Fruit fly (Drosophila melanogaster) whole organism, embryonic: ENCODE results near the gene mRpL40.

Source experiments
- en ChIP-seq: fragments of 200-800 bp; sonication (Bioruptor generic); optimal IDR thresholded peaks from 2 replicates; lab custom pipeline; 2016; ENCODE audit warnings: missing biosample characterization, missing genetic modification characterization
- nom ChIP-seq: fragments of 200-800 bp; sonication (Bioruptor generic); optimal IDR thresholded peaks from 2 replicates; lab custom pipeline; 2017; ENCODE audit warnings: missing biosample characterization, missing genetic modification characterization, mild to moderate bottlenecking, moderate library complexity, missing genetic modification reagents
- sens-2 ChIP-seq: fragments of 200-800 bp; sonication (Bioruptor generic); IDR thresholded peaks from 2 replicates; pipeline ENCODE4 v1.3.6; 2022; ENCODE audit warnings: missing biosample characterization, missing genetic modification characterization
- unc-4 ChIP-seq: fragments of 200-800 bp; sonication (Bioruptor generic); IDR thresholded peaks from 2 replicates; pipeline ENCODE4 v1.3.6; 2022; ENCODE audit warnings: missing biosample characterization, missing genetic modification characterization; ENCODE audit not compliant: partially characterized antibody

DNA sequence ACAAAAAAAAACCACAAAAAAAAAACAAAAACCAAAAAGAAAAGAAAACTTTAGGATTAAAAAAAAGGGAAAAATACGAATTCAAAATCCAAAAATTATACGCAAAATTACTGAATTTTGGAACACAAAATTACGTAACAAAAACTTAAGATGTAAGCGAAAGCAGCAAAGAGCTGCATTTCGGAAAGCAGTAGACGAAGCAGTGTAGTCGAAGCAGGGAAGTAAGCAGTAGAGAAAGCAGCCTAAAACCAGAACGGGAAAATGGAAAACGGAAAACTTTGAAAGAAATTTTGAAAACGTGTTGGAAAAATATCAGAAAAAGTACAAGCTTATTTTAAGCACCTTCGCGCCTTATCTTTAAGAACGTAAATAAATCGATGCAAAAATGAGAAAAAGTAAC is 4.8 kb upstream of the mRpL40 start:
- TF ChIP-seq en (GFP tag; lab: Kevin White, UChicago) (no peak), sens-2 (GFP tag; lab: Robert Waterston, UW) (no peak), unc-4 (GFP tag; lab: Robert Waterston, UW) (no peak), nom (GFP tag; lab: Kevin White, UChicago) (no peak)
